Worm (Caenorhabditis elegans) whole organism, young adult: Measurements from ENCODE around the gene C25E10.8.
A peak's percentile ranks its signal among the peaks of the same experiment; 100 is the strongest.

ENCODE experiments used
- C06A6.2 ChIP-seq: fragments of 200-800 bp; sonication (Bioruptor generic); conservative IDR thresholded peaks from 2 replicates; pipeline ENCODE4 v1.3.6; 2022; ENCODE audit warnings: missing genetic modification characterization, missing compliant biosample characterization
- F23B12.7 ChIP-seq: sonication (generic microtip); optimal IDR thresholded peaks from 2 replicates; lab custom pipeline; 2017; ENCODE audit warnings: missing genetic modification characterization, mild to moderate bottlenecking, missing compliant biosample characterization, antibody characterized with exemption, moderate library complexity; ENCODE audit not compliant: insufficient read depth
- F33H1.4 ChIP-seq: fragments of 200-800 bp; sonication (Bioruptor generic); IDR thresholded peaks from 2 replicates; pipeline ENCODE4 v1.3.6; 2022; ENCODE audit warnings: missing genetic modification reagents, missing genetic modification characterization, missing compliant biosample characterization
- F49E8.2 ChIP-seq: sonication (generic microtip); optimal IDR thresholded peaks from 3 replicates; lab custom pipeline; 2017; ENCODE audit warnings: missing genetic modification characterization, mild to moderate bottlenecking, missing compliant biosample characterization, antibody characterized with exemption, moderate library complexity; ENCODE audit not compliant: insufficient read depth
- F57C9.4 ChIP-seq: sonication (generic microtip); optimal IDR thresholded peaks from 2 replicates; lab custom pipeline; 2017; ENCODE audit warnings: mild to moderate bottlenecking, missing genetic modification characterization, missing compliant biosample characterization
- K11D2.4 ChIP-seq: fragments of 200-800 bp; sonication (Bioruptor generic); IDR thresholded peaks from 2 replicates; pipeline ENCODE4 v1.3.6; 2022; ENCODE audit warnings: missing genetic modification reagents, missing genetic modification characterization, missing compliant biosample characterization
- K12H6.12 ChIP-seq: fragments of 200-800 bp; sonication (Bioruptor generic); optimal IDR thresholded peaks from 2 replicates; lab custom pipeline; 2018; ENCODE audit warnings: mild to moderate bottlenecking, missing genetic modification characterization, missing compliant biosample characterization
- Y67H2A.10 ChIP-seq: fragments of 200-800 bp; sonication (Bioruptor generic); conservative IDR thresholded peaks from 2 replicates; pipeline ENCODE4 v1.3.6; 2022; ENCODE audit warnings: missing genetic modification reagents, missing genetic modification characterization, missing compliant biosample characterization
- ZK185.1 ChIP-seq: sonication (generic microtip); optimal IDR thresholded peaks from 2 replicates; lab custom pipeline; 2016; ENCODE audit warnings: mild to moderate bottlenecking, missing genetic modification characterization, missing compliant biosample characterization; ENCODE audit not compliant: poor library complexity, severe bottlenecking
- attf-5 ChIP-seq: fragments of 200-800 bp; sonication (Bioruptor generic); optimal IDR thresholded peaks from 2 replicates; lab custom pipeline; 2018; ENCODE audit warnings: mild to moderate bottlenecking, missing genetic modification characterization, missing compliant biosample characterization
- bed-1 ChIP-seq: fragments of 200-800 bp; sonication (Bioruptor generic); IDR thresholded peaks from 2 replicates; pipeline ENCODE4 v1.3.6; 2022; ENCODE audit warnings: missing genetic modification reagents, missing genetic modification characterization, missing compliant biosample characterization
- bed-2 ChIP-seq: fragments of 200-800 bp; sonication (Bioruptor generic); IDR thresholded peaks from 2 replicates; pipeline ENCODE4 v1.3.6; 2022; ENCODE audit warnings: missing genetic modification reagents, missing genetic modification characterization, missing compliant biosample characterization
- ccch-3 ChIP-seq: fragments of 200-800 bp; sonication (Bioruptor generic); optimal IDR thresholded peaks from 2 replicates; lab custom pipeline; 2018; ENCODE audit warnings: mild to moderate bottlenecking, missing genetic modification characterization, missing compliant biosample characterization
- cebp-1 ChIP-seq, 2 experiments: fragments of 200-800 bp in 1 of 2; sonication (Bioruptor generic) in 1 of 2; sonication (generic microtip) in 1 of 2; IDR thresholded peaks in 1 of 2; optimal IDR thresholded peaks in 1 of 2; 2 replicates each; pipeline versions ENCODE4 v1.3.6 to Lab custom; 2017 to 2022; ENCODE audit warnings: missing compliant biosample characterization in 2 of 2, missing genetic modification characterization in 2 of 2, mild to moderate bottlenecking in 1 of 2, missing genetic modification reagents in 1 of 2, moderate library complexity in 1 of 2
- ceh-100 ChIP-seq: fragments of 200-800 bp; sonication (Bioruptor generic); IDR thresholded peaks from 2 replicates; pipeline ENCODE4 v1.3.6; 2022; ENCODE audit warnings: missing genetic modification reagents, missing genetic modification characterization, missing compliant biosample characterization
- ceh-58 ChIP-seq: fragments of 200-800 bp; sonication (Bioruptor generic); IDR thresholded peaks from 2 replicates; pipeline ENCODE4 v1.3.6; 2022; ENCODE audit warnings: missing genetic modification characterization, missing compliant biosample characterization
- ceh-79 ChIP-seq: sonication (generic microtip); optimal IDR thresholded peaks from 2 replicates; lab custom pipeline; 2017; ENCODE audit warnings: mild to moderate bottlenecking, missing genetic modification characterization, missing compliant biosample characterization
- ceh-91 ChIP-seq: fragments of 200-800 bp; sonication (Bioruptor generic); IDR thresholded peaks from 2 replicates; pipeline ENCODE4 v1.3.6; 2022; ENCODE audit warnings: missing genetic modification reagents, missing genetic modification characterization, missing compliant biosample characterization
- dpl-1 ChIP-seq: fragments of 150-350 bp; optimal IDR thresholded peaks from 2 replicates; lab custom pipeline; 2014; ENCODE audit warnings: missing biosample characterization, missing genetic modification reagents, missing genetic modification characterization
- fkh-3 ChIP-seq: sonication (generic microtip); optimal IDR thresholded peaks from 2 replicates; lab custom pipeline; 2016; ENCODE audit warnings: mild to moderate bottlenecking, missing genetic modification characterization, missing compliant biosample characterization
- hlh-12 ChIP-seq: sonication (generic microtip); optimal IDR thresholded peaks from 2 replicates; lab custom pipeline; 2016; ENCODE audit warnings: missing genetic modification characterization, missing compliant biosample characterization
- let-607 ChIP-seq, 2 experiments: fragments of 200-800 bp in 1 of 2; sonication (Bioruptor generic) in 1 of 2; sonication (generic microtip) in 1 of 2; optimal IDR thresholded peaks; 2 replicates each; lab custom pipeline; 2016 to 2018; ENCODE audit warnings: mild to moderate bottlenecking in 2 of 2, missing compliant biosample characterization in 2 of 2, missing genetic modification characterization in 2 of 2, moderate library complexity in 2 of 2, missing genotype in 1 of 2
- lin-54 ChIP-seq: fragments of 200-800 bp; sonication (Bioruptor generic); optimal IDR thresholded peaks from 2 replicates; lab custom pipeline; 2018; ENCODE audit warnings: mild to moderate bottlenecking, missing genetic modification characterization, missing compliant biosample characterization
- lsl-1 ChIP-seq: fragments of 200-800 bp; sonication (Bioruptor generic); optimal IDR thresholded peaks from 2 replicates; lab custom pipeline; 2018; ENCODE audit warnings: mild to moderate bottlenecking, missing genetic modification characterization, moderate library complexity, missing compliant biosample characterization
- madf-3 ChIP-seq: fragments of 200-800 bp; sonication (Bioruptor generic); IDR thresholded peaks from 2 replicates; pipeline ENCODE4 v1.3.6; 2022; ENCODE audit warnings: missing genetic modification reagents, missing genetic modification characterization, missing compliant biosample characterization
- mcd-1 ChIP-seq: fragments of 200-800 bp; sonication (Bioruptor generic); IDR thresholded peaks from 2 replicates; pipeline ENCODE4 v1.3.6; 2022; ENCODE audit warnings: missing genetic modification reagents, missing genetic modification characterization, missing compliant biosample characterization
- mes-4 ChIP-seq: sonication (generic microtip); optimal IDR thresholded peaks from 2 replicates; lab custom pipeline; 2016; ENCODE audit warnings: missing genotype, missing genetic modification characterization, missing compliant biosample characterization
- mxl-1 ChIP-seq: sonication (generic microtip); optimal IDR thresholded peaks from 2 replicates; lab custom pipeline; 2016; ENCODE audit warnings: missing genetic modification characterization, missing compliant biosample characterization
- nfyb-1 ChIP-seq: fragments of 200-800 bp; sonication (Bioruptor generic); IDR thresholded peaks from 2 replicates; pipeline ENCODE4 v1.3.6; 2022; ENCODE audit warnings: missing genetic modification reagents, missing genetic modification characterization, missing compliant biosample characterization
- nhr-27 ChIP-seq: fragments of 200-800 bp; sonication (Bioruptor generic); optimal IDR thresholded peaks from 2 replicates; lab custom pipeline; 2018; ENCODE audit warnings: mild to moderate bottlenecking, missing genetic modification characterization, moderate library complexity, missing compliant biosample characterization
- nhr-80 ChIP-seq: sonication (generic microtip); optimal IDR thresholded peaks from 2 replicates; lab custom pipeline; 2016; ENCODE audit warnings: missing genetic modification characterization, missing compliant biosample characterization
- pha-4 ChIP-seq: fragments of 150-350 bp; sonication (generic microtip); optimal IDR thresholded peaks from 2 replicates; lab custom pipeline; 2014; ENCODE audit warnings: missing biosample characterization, missing genetic modification reagents, missing genetic modification characterization
- rcor-1 ChIP-seq: fragments of 200-800 bp; sonication (Bioruptor generic); IDR thresholded peaks from 2 replicates; pipeline ENCODE4 v1.3.6; 2022; ENCODE audit warnings: missing genetic modification reagents, missing genetic modification characterization, missing compliant biosample characterization
- rpc-1 ChIP-seq, 2 experiments: fragments of 150-350 bp in 1 of 2; sonication (generic microtip) in 1 of 2; optimal IDR thresholded peaks; 2 replicates each; lab custom pipeline; 2014 to 2018; ENCODE audit warnings: missing biosample characterization in 1 of 2, missing genetic modification characterization in 1 of 2, missing genetic modification reagents in 1 of 2, missing genotype in 1 of 2
- snpc-1.1 ChIP-seq: sonication (generic microtip); optimal IDR thresholded peaks from 2 replicates; lab custom pipeline; 2017; ENCODE audit warnings: missing genetic modification characterization, mild to moderate bottlenecking, missing compliant biosample characterization, antibody characterized with exemption, moderate library complexity, missing genotype, missing genetic modification reagents; ENCODE audit not compliant: insufficient read depth
- somi-1 ChIP-seq: fragments of 200-800 bp; sonication (Bioruptor generic); optimal IDR thresholded peaks from 2 replicates; lab custom pipeline; 2018; ENCODE audit warnings: mild to moderate bottlenecking, missing genetic modification characterization, missing compliant biosample characterization
- tbp1 ChIP-seq: fragments of 200-800 bp; sonication (Bioruptor generic); optimal IDR thresholded peaks from 2 replicates; lab custom pipeline; 2018; ENCODE audit warnings: mild to moderate bottlenecking, missing genetic modification characterization, missing compliant biosample characterization
- zim-3 ChIP-seq: sonication (generic microtip); optimal IDR thresholded peaks from 2 replicates; lab custom pipeline; 2017; ENCODE audit warnings: mild to moderate bottlenecking, missing genetic modification characterization, moderate library complexity, missing compliant biosample characterization
- ztf-22 ChIP-seq: fragments of 200-800 bp; sonication (Bioruptor generic); optimal IDR thresholded peaks from 2 replicates; lab custom pipeline; 2018; ENCODE audit warnings: mild to moderate bottlenecking, missing genetic modification characterization, moderate library complexity, missing compliant biosample characterization
- ztf-28 ChIP-seq: fragments of 200-800 bp; sonication (Bioruptor generic); IDR thresholded peaks from 2 replicates; pipeline ENCODE4 v1.3.6; 2022; ENCODE audit warnings: missing genetic modification reagents, missing genetic modification characterization, missing compliant biosample characterization

The C25E10.8 gene

DNA sequence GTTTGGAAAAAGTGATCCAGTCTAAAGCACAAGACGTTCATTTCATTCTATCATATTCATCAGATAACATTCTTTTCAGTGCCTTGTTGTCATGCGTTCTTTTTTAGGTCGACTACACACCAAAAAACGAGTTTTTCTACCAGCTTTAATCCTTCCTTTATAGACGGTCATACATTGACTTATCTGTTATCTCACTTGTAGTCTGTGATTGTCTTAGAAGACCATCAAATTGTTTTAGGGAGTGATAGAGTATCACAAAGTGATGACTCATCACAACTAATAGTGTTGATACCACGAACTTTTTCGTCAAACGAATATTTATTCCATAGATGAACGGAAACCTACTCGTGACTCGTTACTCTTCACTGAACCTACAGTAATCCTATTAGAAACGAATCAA, 32.0 kb upstream of the C25E10.8 start:
- TF ChIP-seq Y67H2A.10 (GFP tag; lab: Robert Waterston, UW) (no peak), bed-1 (GFP tag; lab: Robert Waterston, UW) (no peak), tbp1 (GFP tag; lab: Kevin White, UChicago) (no peak), F49E8.2 (tag; lab: Kevin White, UChicago) (no peak), dpl-1 (GFP tag; lab: Kevin White, UChicago) (no peak), F33H1.4 (GFP tag; lab: Robert Waterston, UW) (no peak), ztf-22 (GFP tag; lab: Kevin White, UChicago) (no peak)
- TF ChIP-seq, all 124 proteins: peak for 0

DNA sequence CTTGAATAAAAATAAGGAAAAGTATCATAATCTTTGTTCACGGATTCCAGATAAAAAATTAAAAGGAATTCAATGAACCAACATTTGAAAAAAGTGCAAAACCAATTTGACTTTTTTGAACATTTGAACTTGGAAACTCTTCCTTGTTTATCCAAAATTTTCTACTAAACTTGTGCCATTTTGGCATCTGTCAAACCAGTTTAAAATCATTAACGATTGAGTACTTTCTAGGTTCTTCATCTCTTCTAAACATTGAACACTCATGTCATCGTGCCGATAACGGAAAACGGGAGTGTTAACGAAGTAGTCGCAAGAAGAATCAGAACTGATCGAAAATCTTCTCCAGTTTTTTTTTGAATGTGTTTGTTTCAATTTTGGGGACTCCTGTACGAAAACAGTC, 30.4 kb upstream of the C25E10.8 start:
- TF ChIP-seq hlh-12 (tag; lab: Kevin White, UChicago): no peak
- no peak for TF ChIP-seq ztf-28 (GFP tag; lab: Robert Waterston, UW)
- TF ChIP-seq F23B12.7 (tag; lab: Kevin White, UChicago): no peak
- no peak for TF ChIP-seq bed-1 (GFP tag; lab: Robert Waterston, UW)
- no peak for TF ChIP-seq ccch-3 (GFP tag; lab: Kevin White, UChicago)
- no peak for TF ChIP-seq lsl-1 (GFP tag; lab: Kevin White, UChicago)
- no peak for TF ChIP-seq mxl-1 (tag; lab: Kevin White, UChicago)
- no peak for TF ChIP-seq rpc-1 (optimal IDR thresholded peaks at IDR 0.05; lab: Kevin White, UChicago)
- TF ChIP-seq rpc-1 (tag; optimal IDR thresholded peaks at IDR 0.05; lab: Kevin White, UChicago): no peak
- TF ChIP-seq zim-3: no peak
- TF ChIP-seq mes-4 (tag; lab: Kevin White, UChicago): no peak
- TF ChIP-seq rcor-1 (GFP tag; lab: Robert Waterston, UW): no peak
- TF ChIP-seq somi-1 (GFP tag; lab: Kevin White, UChicago): no peak
- no peak for TF ChIP-seq nfyb-1 (GFP tag; lab: Robert Waterston, UW)

DNA sequence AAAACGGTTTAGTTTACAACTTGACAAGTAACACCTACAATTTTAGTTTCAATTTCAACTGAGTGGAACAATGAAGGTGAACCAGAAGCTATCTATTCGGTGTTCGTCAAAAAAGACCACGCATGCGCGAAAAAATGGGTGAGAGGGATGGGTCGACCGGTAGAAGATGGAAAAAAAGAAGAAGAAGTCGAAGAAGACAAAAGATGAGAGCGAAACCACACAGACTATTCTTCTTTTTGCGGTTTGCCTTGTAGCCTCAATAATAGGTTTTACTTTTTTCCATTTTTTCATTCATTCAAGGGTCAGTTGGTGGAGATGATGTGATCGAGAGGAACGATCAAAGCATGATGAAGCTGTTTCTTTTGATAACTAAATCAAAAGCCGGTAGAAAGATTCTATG, 28.5 kb upstream of the C25E10.8 start:
- TF ChIP-seq attf-5 (no peak), rpc-1 (optimal IDR thresholded peaks at IDR 0.05; lab: Kevin White, UChicago) (no peak), rpc-1 (tag; optimal IDR thresholded peaks at IDR 0.05; lab: Kevin White, UChicago) (no peak), mcd-1 (GFP tag; lab: Robert Waterston, UW) (no peak)

- TF ChIP-seq F57C9.4: no peak
- TF ChIP-seq nhr-27 (tag; lab: Kevin White, UChicago): no peak
- TF ChIP-seq nhr-80 (tag; lab: Kevin White, UChicago): peak; percentile 62
- no peak for TF ChIP-seq ceh-91 (GFP tag; lab: Robert Waterston, UW)
- TF ChIP-seq fkh-3 (tag; lab: Kevin White, UChicago): no peak
- no peak for TF ChIP-seq attf-5
- no peak for TF ChIP-seq K12H6.12 (tag; lab: Kevin White, UChicago)
- TF ChIP-seq cebp-1 (GFP tag; IDR thresholded peaks at IDR 0.05; lab: Robert Waterston, UW): no peak
- TF ChIP-seq cebp-1 (tag; optimal IDR thresholded peaks at IDR 0.05; lab: Kevin White, UChicago): peak; percentile 13
- TF ChIP-seq ZK185.1: peak; percentile 17
- no peak for TF ChIP-seq hlh-12 (tag; lab: Kevin White, UChicago)
Observed at ce11 chrV:9081410-9081809, 27.5 kb upstream of the C25E10.8 start.

DNA sequence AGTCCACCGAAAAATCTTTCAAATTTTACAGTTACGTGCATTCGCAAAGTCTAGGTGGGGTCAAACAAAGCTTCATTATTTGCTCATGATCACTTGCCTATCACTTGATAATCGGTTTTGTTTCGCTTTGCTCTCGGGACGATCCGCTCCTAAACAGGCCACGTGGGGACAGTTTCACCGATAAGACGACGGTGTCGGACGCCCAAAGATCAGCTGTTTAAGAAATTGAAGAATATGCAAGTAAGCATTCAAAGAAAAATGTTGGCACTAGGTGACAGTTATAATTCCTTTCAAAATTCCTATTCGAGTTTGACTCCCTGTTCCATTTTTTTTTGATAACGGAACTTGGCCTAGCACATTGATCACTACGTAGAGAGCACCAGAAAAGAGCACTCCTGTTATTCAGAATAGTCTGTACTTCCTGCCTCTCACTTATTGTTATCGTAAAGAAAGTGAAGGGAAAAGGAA, 26.1 kb upstream of the C25E10.8 start:
- TF ChIP-seq ccch-3 (GFP tag; lab: Kevin White, UChicago) (no peak), let-607 (tag; optimal IDR thresholded peaks at IDR 0.05; lab: Kevin White, UChicago) (peak; percentile 53 to 74), pha-4 (tag; lab: Kevin White, UChicago) (no peak), ZK185.1 (peak; percentile 19), madf-3 (GFP tag; lab: Robert Waterston, UW) (no peak), K11D2.4 (GFP tag; lab: Robert Waterston, UW) (no peak), hlh-12 (tag; lab: Kevin White, UChicago) (no peak), ceh-79 (tag; lab: Kevin White, UChicago) (no peak), C06A6.2 (GFP tag; lab: Robert Waterston, UW) (no peak), snpc-1.1 (no peak), ceh-58 (GFP tag; lab: Robert Waterston, UW) (no peak), bed-2 (GFP tag; lab: Robert Waterston, UW) (no peak), ceh-100 (GFP tag; lab: Robert Waterston, UW) (no peak), lin-54 (GFP tag; lab: Kevin White, UChicago) (peak; percentile 40)
